Fruit fly (Drosophila melanogaster): ENCODE data around the gene Phyhd1.

DNA sequence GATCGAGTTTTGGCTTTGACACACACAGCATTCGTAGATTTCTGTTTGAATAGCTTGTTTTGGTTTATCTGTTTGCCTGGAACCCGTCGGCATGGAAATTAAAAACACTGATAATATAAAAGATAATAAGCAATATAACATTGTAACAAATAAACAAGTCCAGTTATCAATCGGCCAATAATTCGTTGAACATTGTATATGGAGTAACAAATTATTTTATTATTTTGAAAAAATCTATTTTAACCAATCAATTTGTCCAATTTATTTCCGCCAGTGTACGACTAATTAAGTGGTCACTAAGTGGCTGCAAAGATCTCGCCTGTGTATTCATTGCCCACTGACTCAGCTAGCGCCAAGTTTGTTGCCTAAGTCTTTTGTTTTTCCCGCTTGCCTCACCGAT, 8.1 kb upstream of the Phyhd1 start:
- no peak for TF ChIP-seq psq (GFP tag; optimal IDR thresholded peaks at IDR 0.05)
- TF ChIP-seq Hr78 (GFP tag; optimal IDR thresholded peaks at IDR 0.05), result no peak
- TF ChIP-seq CrebA (GFP tag; optimal IDR thresholded peaks at IDR 0.05; ENCODE audit: borderline replicate concordance), result no peak
- TF ChIP-seq h (GFP tag; optimal IDR thresholded peaks at IDR 0.05), result no peak
- no peak for TF ChIP-seq pan (optimal IDR thresholded peaks at IDR 0.05)
- TF ChIP-seq usp (GFP tag; optimal IDR thresholded peaks at IDR 0.05), result no peak
- TF ChIP-seq HLH106 (tag; optimal IDR thresholded peaks at IDR 0.05), result no peak
- TF ChIP-seq Hnf4 (GFP tag; optimal IDR thresholded peaks at IDR 0.05), result no peak
- no peak for TF ChIP-seq lola (GFP tag; optimal IDR thresholded peaks at IDR 0.05)
- no peak for TF ChIP-seq tai (GFP tag; optimal IDR thresholded peaks at IDR 0.05)
- no peak for TF ChIP-seq dl (GFP tag; optimal IDR thresholded peaks at IDR 0.05; ENCODE audit: insufficient read depth in 1 of 2, partially characterized antibody in 2 of 2)
